Worm (Caenorhabditis elegans): Measurements from ENCODE around the gene C06G3.8.

The C06G3.8 gene

DNA sequence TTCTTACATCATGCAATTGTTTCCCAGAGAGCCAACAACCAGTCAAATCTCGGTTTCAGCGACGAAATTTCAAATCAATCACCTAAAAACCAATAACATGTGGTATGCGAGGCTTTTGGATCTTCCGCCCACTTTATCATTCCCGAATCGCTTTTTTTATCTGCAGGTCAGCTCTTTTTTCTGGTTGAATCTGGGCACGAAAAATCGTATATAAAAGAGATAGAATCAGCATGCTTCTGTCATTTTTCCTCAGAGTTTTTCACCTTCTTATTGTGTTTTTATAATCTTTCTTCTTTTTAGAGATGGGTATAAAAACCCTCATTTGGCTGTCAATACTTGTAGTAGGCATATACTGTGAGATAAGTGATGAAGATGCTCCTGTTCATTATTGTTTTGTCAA lies 29.0 kb downstream of the C06G3.8 start, which contains the start of gene cht-3:
cht-3 (plus strand) TSS at position 301 of the 400 bp plus-strand sequence.
- TF ChIP-seq unc-98 (GFP tag; IDR thresholded peaks at IDR 0.05), result no peak
- no peak for TF ChIP-seq ceh-90 (tag; optimal IDR thresholded peaks at IDR 0.05)
- no peak for TF ChIP-seq nhr-28 (tag; optimal IDR thresholded peaks at IDR 0.05)
- TF ChIP-seq aly-2 (tag; optimal IDR thresholded peaks at IDR 0.05), result no peak
- TF ChIP-seq lin-39 (tag; optimal IDR thresholded peaks at IDR 0.05), result no peak
- no peak for TF ChIP-seq pax-3 (tag; optimal IDR thresholded peaks at IDR 0.05)
- no peak for TF ChIP-seq fos-1 (tag; optimal IDR thresholded peaks at IDR 0.05)
- no peak for TF ChIP-seq ceh-63 (GFP tag; optimal IDR thresholded peaks at IDR 0.05)
- TF ChIP-seq nhr-77 (tag; optimal IDR thresholded peaks at IDR 0.05), result no peak
- TF ChIP-seq lsy-2 (tag; optimal IDR thresholded peaks at IDR 0.05), result no peak
- no peak for TF ChIP-seq hpl-2 (GFP tag; optimal IDR thresholded peaks at IDR 0.05)
- no peak for TF ChIP-seq grh-1 (GFP tag; IDR thresholded peaks at IDR 0.05)
- no peak for TF ChIP-seq isw-1 (GFP tag; IDR thresholded peaks at IDR 0.05)
- TF ChIP-seq ceh-88 (GFP tag; IDR thresholded peaks at IDR 0.05), result no peak
- no peak for TF ChIP-seq pqm-1 (tag; optimal IDR thresholded peaks at IDR 0.05)
- TF ChIP-seq alr-1 (tag; optimal IDR thresholded peaks at IDR 0.05; ENCODE audit: borderline replicate concordance), result no peak
- no peak for TF ChIP-seq unc-30 (tag; optimal IDR thresholded peaks at IDR 0.05)

DNA sequence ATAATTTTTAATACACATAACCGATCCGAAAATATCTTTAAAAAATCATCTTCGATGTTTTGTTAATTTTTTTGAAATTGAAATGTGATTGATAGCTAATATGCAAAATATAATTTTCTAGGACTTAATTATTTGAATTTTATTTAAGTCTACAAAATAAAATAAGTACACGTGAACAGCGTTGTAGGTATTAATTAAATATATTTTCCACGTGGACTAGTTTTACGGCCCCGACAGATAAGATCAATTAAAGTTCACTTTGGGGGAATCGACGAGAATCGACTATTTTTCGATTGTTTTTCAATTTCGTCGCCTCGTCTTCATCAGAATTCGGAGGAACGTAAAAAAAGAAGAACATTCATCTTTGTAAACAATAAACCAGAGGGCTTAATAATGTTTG lies 33.2 kb downstream of the C06G3.8 start, which contains the start of gene C25A8.5:
C25A8.5 (plus strand) TSS at position 301 of the 400 bp plus-strand sequence.
- TF ChIP-seq ceh-90 (tag; optimal IDR thresholded peaks at IDR 0.05), result no peak
- no peak for TF ChIP-seq unc-62 (GFP tag; optimal IDR thresholded peaks at IDR 0.05)
- TF ChIP-seq fkh-8 (tag; optimal IDR thresholded peaks at IDR 0.05), result no peak
- TF ChIP-seq zip-4 (GFP tag; optimal IDR thresholded peaks at IDR 0.05), result no peak
- TF ChIP-seq snu-23 (GFP tag; optimal IDR thresholded peaks at IDR 0.05), result no peak
- TF ChIP-seq hpl-2 (GFP tag; optimal IDR thresholded peaks at IDR 0.05), result no peak
- no peak for TF ChIP-seq C34B4.2 (tag; optimal IDR thresholded peaks at IDR 0.05)
- TF ChIP-seq ama-1 (optimal IDR thresholded peaks at IDR 0.05), result no peak
- TF ChIP-seq mdl-1 (tag; optimal IDR thresholded peaks at IDR 0.05), result no peak
- no peak for TF ChIP-seq fos-1 (tag; optimal IDR thresholded peaks at IDR 0.05)
- TF ChIP-seq snpc-4 (tag; optimal IDR thresholded peaks at IDR 0.05), result no peak

DNA sequence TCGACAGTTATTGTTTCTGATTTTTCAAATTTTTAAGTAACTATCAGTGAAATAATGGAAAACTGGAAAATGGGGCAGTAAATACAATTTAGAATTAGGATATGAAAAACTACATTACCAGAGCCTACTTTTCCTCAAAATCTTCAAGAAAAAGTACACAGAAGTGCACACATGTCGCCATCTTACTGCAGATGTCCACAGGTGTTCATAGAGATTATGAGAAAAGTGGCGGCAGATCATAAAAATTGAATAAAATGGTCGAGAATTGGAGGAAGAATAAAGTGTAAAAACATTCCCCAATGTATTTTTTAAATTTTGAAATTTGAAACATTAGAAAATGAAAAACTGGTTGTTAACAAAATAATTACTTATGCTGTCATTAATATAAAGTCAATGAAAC lies 34.4 kb downstream of the C06G3.8 start:
- TF ChIP-seq nhr-71 (tag; optimal IDR thresholded peaks at IDR 0.05) (no peak), C34B4.2 (tag; optimal IDR thresholded peaks at IDR 0.05) (no peak), lin-35 (GFP tag; optimal IDR thresholded peaks at IDR 0.05) (no peak), Y116A8C.19 (tag; optimal IDR thresholded peaks at IDR 0.05; ENCODE audit: borderline replicate concordance) (no peak), unc-86 (tag; optimal IDR thresholded peaks at IDR 0.05) (no peak), mab-9 (GFP tag; IDR thresholded peaks at IDR 0.05) (no peak), nhr-90 (tag; optimal IDR thresholded peaks at IDR 0.05; ENCODE audit: poor library complexity) (no peak), ceh-88 (GFP tag; IDR thresholded peaks at IDR 0.05) (no peak), nhr-28 (tag; optimal IDR thresholded peaks at IDR 0.05) (no peak)

DNA sequence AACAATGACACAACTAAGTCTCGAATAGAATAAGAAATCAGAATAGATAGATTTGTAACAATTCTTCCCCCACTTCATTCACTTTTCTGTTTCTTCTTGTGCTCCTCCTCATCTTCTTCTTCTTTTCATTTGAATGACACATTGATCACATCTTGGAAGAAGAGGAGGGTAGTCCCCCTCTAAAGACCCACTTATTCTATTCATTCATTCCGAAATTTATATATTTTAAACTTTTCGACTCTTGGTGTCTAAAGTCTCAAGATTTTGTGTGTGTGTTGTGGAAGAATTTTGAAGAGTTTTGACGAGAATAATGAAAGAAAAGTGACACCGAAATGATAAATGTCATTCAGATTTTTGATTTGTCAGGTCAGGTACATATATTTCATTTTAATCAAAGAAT lies 41.3 kb downstream of the C06G3.8 start:
- TF ChIP-seq pag-3 (tag; optimal IDR thresholded peaks at IDR 0.05; ENCODE audit: borderline replicate concordance, insufficient read depth), result no peak
- no peak for TF ChIP-seq ama-1 (optimal IDR thresholded peaks at IDR 0.05)
- TF ChIP-seq sup-37 (GFP tag; optimal IDR thresholded peaks at IDR 0.05), result no peak
- TF ChIP-seq dsc-1 (tag; optimal IDR thresholded peaks at IDR 0.05), result no peak
- TF ChIP-seq nhr-90 (tag; optimal IDR thresholded peaks at IDR 0.05; ENCODE audit: poor library complexity), result no peak
- TF ChIP-seq pqm-1 (tag; optimal IDR thresholded peaks at IDR 0.05), result no peak
- no peak for TF ChIP-seq grh-1 (GFP tag; IDR thresholded peaks at IDR 0.05)
- TF ChIP-seq efl-3 (GFP tag; optimal IDR thresholded peaks at IDR 0.05), result no peak
- TF ChIP-seq unc-30 (tag; optimal IDR thresholded peaks at IDR 0.05), result no peak
- TF ChIP-seq aly-2 (tag; optimal IDR thresholded peaks at IDR 0.05), result no peak
- no peak for TF ChIP-seq aha-1 (tag; optimal IDR thresholded peaks at IDR 0.05)
- TF ChIP-seq unc-130 (tag; optimal IDR thresholded peaks at IDR 0.05), result no peak
- TF ChIP-seq lir-3 (tag; optimal IDR thresholded peaks at IDR 0.05; ENCODE audit: poor library complexity), result no peak
- no peak for TF ChIP-seq rnt-1 (tag; optimal IDR thresholded peaks at IDR 0.05)
- TF ChIP-seq nhr-76 (tag; optimal IDR thresholded peaks at IDR 0.05), result no peak
- TF ChIP-seq lin-35 (GFP tag; optimal IDR thresholded peaks at IDR 0.05), result no peak
- TF ChIP-seq irx-1 (tag; optimal IDR thresholded peaks at IDR 0.05), result no peak
